Worm (Caenorhabditis elegans) whole organism, L4/young adult: ENCODE measurements around the gene F41E6.1.

Experiments used
- W03F9.2 ChIP-seq: fragments of 150-350 bp; optimal IDR thresholded peaks from 2 replicates; lab custom pipeline; 2014; ENCODE audit warnings: missing biosample characterization, missing genetic modification characterization
- dao-5 ChIP-seq: sonication (generic microtip); optimal IDR thresholded peaks from 2 replicates; lab custom pipeline; 2016; ENCODE audit warnings: missing genotype, missing genetic modification characterization, moderate library complexity, missing compliant biosample characterization
- him-1 ChIP-seq: sonication (generic microtip); optimal IDR thresholded peaks from 2 replicates; lab custom pipeline; 2016; ENCODE audit warnings: missing genotype, missing genetic modification reagents, missing genetic modification characterization, missing compliant biosample characterization

DNA sequence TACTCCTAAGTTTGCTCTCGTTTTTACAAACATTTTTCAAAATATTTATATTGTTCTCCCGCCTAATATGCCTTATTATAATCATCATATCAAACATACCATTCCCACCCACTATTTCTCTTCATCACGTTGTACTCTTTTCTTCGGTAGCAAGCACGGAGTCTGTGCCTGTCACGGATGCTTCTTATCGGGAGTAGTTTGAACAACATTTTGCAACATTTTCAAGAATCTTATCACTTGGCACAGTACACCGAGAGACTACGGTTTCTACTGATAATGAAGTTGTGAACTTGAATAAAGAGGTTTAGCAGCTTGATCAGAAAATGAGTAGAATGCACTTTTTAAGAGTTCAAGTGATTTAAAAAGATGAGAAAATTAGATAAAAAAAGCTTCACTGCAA, 25.8 kb downstream of the F41E6.1 start:
- TF ChIP-seq him-1: no peak
- no peak for TF ChIP-seq W03F9.2 (tag; lab: Kevin White, UChicago)
- no peak for TF ChIP-seq dao-5 (tag; lab: Kevin White, UChicago)
